Worm (Caenorhabditis elegans) whole organism, late embryonic: ENCODE data around the gene F55G11.6.

Experiments
- C08G9.2 ChIP-seq: sonication (generic microtip); optimal IDR thresholded peaks from 2 replicates; lab custom pipeline; 2016; ENCODE audit warnings: mild to moderate bottlenecking, missing genetic modification characterization, moderate library complexity, missing compliant biosample characterization
- C38D4.7 ChIP-seq: fragments of 200-800 bp; sonication (Bioruptor generic); optimal IDR thresholded peaks from 2 replicates; lab custom pipeline; 2018; ENCODE audit warnings: mild to moderate bottlenecking, missing genetic modification characterization, moderate library complexity, missing compliant biosample characterization
- F13H6.1 ChIP-seq: sonication (generic microtip); optimal IDR thresholded peaks from 2 replicates; lab custom pipeline; 2016; ENCODE audit warnings: missing genetic modification characterization, missing compliant biosample characterization
- K09A11.1 ChIP-seq: sonication (generic microtip); optimal IDR thresholded peaks from 2 replicates; lab custom pipeline; 2017; ENCODE audit warnings: antibody characterized with exemption, mild to moderate bottlenecking, missing genetic modification characterization, missing compliant biosample characterization; ENCODE audit not compliant: insufficient read depth
- T23F11.4 ChIP-seq: fragments of 200-800 bp; sonication (Bioruptor generic); optimal IDR thresholded peaks from 2 replicates; lab custom pipeline; 2018; ENCODE audit warnings: mild to moderate bottlenecking, missing genetic modification characterization, missing compliant biosample characterization
- ahr-1 ChIP-seq: sonication (generic microtip); optimal IDR thresholded peaks from 2 replicates; lab custom pipeline; 2016; ENCODE audit warnings: missing genetic modification characterization, missing compliant biosample characterization
- ama-1 ChIP-seq: fragments of 150-350 bp; optimal IDR thresholded peaks from 2 replicates; lab custom pipeline; 2014
- ceh-2 ChIP-seq: sonication (generic microtip); optimal IDR thresholded peaks from 2 replicates; lab custom pipeline; 2016; ENCODE audit warnings: missing genotype, missing genetic modification characterization, missing compliant biosample characterization
- ceh-22 ChIP-seq: sonication (generic microtip); optimal IDR thresholded peaks from 2 replicates; lab custom pipeline; 2017; ENCODE audit warnings: missing biosample characterization, missing genetic modification characterization
- ceh-24 ChIP-seq: sonication (generic microtip); optimal IDR thresholded peaks from 2 replicates; lab custom pipeline; 2016; ENCODE audit warnings: mild to moderate bottlenecking, missing genetic modification characterization, missing compliant biosample characterization
- ceh-30 ChIP-seq: fragments of 150-350 bp; optimal IDR thresholded peaks from 2 replicates; lab custom pipeline; 2014; ENCODE audit warnings: missing biosample characterization, missing genetic modification characterization
- ceh-34 ChIP-seq: sonication (generic microtip); optimal IDR thresholded peaks from 2 replicates; lab custom pipeline; 2016; ENCODE audit warnings: mild to moderate bottlenecking, missing genetic modification characterization, missing compliant biosample characterization
- ceh-45 ChIP-seq: fragments of 200-800 bp; sonication (Bioruptor generic); IDR thresholded peaks from 2 replicates; pipeline ENCODE4 v1.3.6; 2022; ENCODE audit warnings: missing genetic modification reagents, missing genetic modification characterization, missing compliant biosample characterization
- ceh-48 ChIP-seq: sonication (generic microtip); optimal IDR thresholded peaks from 2 replicates; lab custom pipeline; 2016; ENCODE audit warnings: missing genetic modification characterization, inconsistent platforms, missing compliant biosample characterization
- ceh-6 ChIP-seq: fragments of 200-800 bp; sonication (Bioruptor generic); optimal IDR thresholded peaks from 2 replicates; lab custom pipeline; 2018; ENCODE audit warnings: mild to moderate bottlenecking, missing genetic modification characterization, missing compliant biosample characterization
- dmd-4 ChIP-seq: sonication (generic microtip); optimal IDR thresholded peaks from 2 replicates; lab custom pipeline; 2016; ENCODE audit warnings: borderline replicate concordance, missing genetic modification characterization, missing compliant biosample characterization
- dve-1 ChIP-seq: sonication (generic microtip); optimal IDR thresholded peaks from 2 replicates; lab custom pipeline; 2017; ENCODE audit warnings: antibody characterized with exemption, mild to moderate bottlenecking, missing genetic modification characterization, missing compliant biosample characterization
- elt-2 ChIP-seq: sonication (generic microtip); optimal IDR thresholded peaks from 2 replicates; lab custom pipeline; 2016; ENCODE audit warnings: missing genetic modification reagents, missing genetic modification characterization, missing compliant biosample characterization
- fkh-10 ChIP-seq: fragments of 150-350 bp; optimal IDR thresholded peaks from 2 replicates; lab custom pipeline; 2014; ENCODE audit warnings: missing biosample characterization, missing genetic modification reagents, missing genetic modification characterization
- fkh-6 ChIP-seq: sonication (generic microtip); optimal IDR thresholded peaks from 2 replicates; lab custom pipeline; 2016; ENCODE audit warnings: missing genetic modification characterization, missing compliant biosample characterization
- hlh-30 ChIP-seq: sonication (generic microtip); optimal IDR thresholded peaks from 2 replicates; lab custom pipeline; 2017; ENCODE audit warnings: antibody characterized with exemption, missing genetic modification characterization, missing compliant biosample characterization; ENCODE audit not compliant: insufficient read depth
- hlh-6 ChIP-seq: sonication (generic microtip); optimal IDR thresholded peaks from 2 replicates; lab custom pipeline; 2016; ENCODE audit warnings: missing genotype, missing genetic modification characterization, missing compliant biosample characterization
- mec-3 ChIP-seq: sonication (generic microtip); optimal IDR thresholded peaks from 2 replicates; lab custom pipeline; 2016; ENCODE audit warnings: borderline replicate concordance, missing genetic modification characterization, missing compliant biosample characterization
- nhr-11 ChIP-seq: fragments of 150-350 bp; optimal IDR thresholded peaks from 2 replicates; lab custom pipeline; 2014; ENCODE audit warnings: missing biosample characterization, missing genetic modification characterization
- odd-2 ChIP-seq: sonication (generic microtip); optimal IDR thresholded peaks from 2 replicates; lab custom pipeline; 2017; ENCODE audit warnings: antibody characterized with exemption, mild to moderate bottlenecking, missing genetic modification characterization, missing compliant biosample characterization
- pag-3 ChIP-seq: sonication (generic microtip); optimal IDR thresholded peaks from 2 replicates; lab custom pipeline; 2016; ENCODE audit warnings: missing compliant biosample characterization, missing genetic modification characterization, borderline replicate concordance
- pat-9 ChIP-seq: fragments of 200-800 bp; sonication (Bioruptor generic); optimal IDR thresholded peaks from 2 replicates; lab custom pipeline; 2018; ENCODE audit warnings: mild to moderate bottlenecking, missing genetic modification characterization, moderate library complexity, missing compliant biosample characterization
- pha-2 ChIP-seq: sonication (generic microtip); optimal IDR thresholded peaks from 2 replicates; lab custom pipeline; 2017; ENCODE audit warnings: mild to moderate bottlenecking, missing genetic modification characterization, missing compliant biosample characterization
- pqm-1 ChIP-seq: sonication (generic microtip); optimal IDR thresholded peaks from 2 replicates; lab custom pipeline; 2016; ENCODE audit warnings: missing genetic modification characterization, missing compliant biosample characterization
- ref-2 ChIP-seq: sonication (generic microtip); optimal IDR thresholded peaks from 2 replicates; lab custom pipeline; 2016; ENCODE audit warnings: missing genetic modification characterization, missing compliant biosample characterization
- sdc-2 ChIP-seq: sonication (generic microtip); optimal IDR thresholded peaks from 2 replicates; lab custom pipeline; 2016; ENCODE audit warnings: missing genotype, missing genetic modification characterization, missing compliant biosample characterization
- sox-2 ChIP-seq: fragments of 200-800 bp; sonication (Bioruptor generic); IDR thresholded peaks from 2 replicates; pipeline ENCODE4 v1.3.6; 2022; ENCODE audit warnings: missing genetic modification reagents, missing genetic modification characterization, missing compliant biosample characterization
- sox-4 ChIP-seq: sonication (generic microtip); optimal IDR thresholded peaks from 2 replicates; lab custom pipeline; 2017; ENCODE audit warnings: mild to moderate bottlenecking, missing genetic modification characterization, inconsistent platforms, missing compliant biosample characterization
- tbx-7 ChIP-seq: sonication (generic microtip); optimal IDR thresholded peaks from 2 replicates; lab custom pipeline; 2016; ENCODE audit warnings: missing genotype, missing genetic modification characterization, missing compliant biosample characterization
- unc-42 ChIP-seq: sonication (generic microtip); optimal IDR thresholded peaks from 2 replicates; lab custom pipeline; 2016; ENCODE audit warnings: missing genotype, missing genetic modification characterization, missing compliant biosample characterization
- unc-55 ChIP-seq: sonication (generic microtip); optimal IDR thresholded peaks from 2 replicates; lab custom pipeline; 2017; ENCODE audit warnings: missing biosample characterization, missing genetic modification reagents, missing genetic modification characterization
- zip-5 ChIP-seq: sonication (generic microtip); optimal IDR thresholded peaks from 2 replicates; lab custom pipeline; 2016; ENCODE audit warnings: missing genetic modification characterization, missing compliant biosample characterization
- ztf-16 ChIP-seq: sonication (generic microtip); optimal IDR thresholded peaks from 2 replicates; lab custom pipeline; 2017; ENCODE audit warnings: missing genetic modification characterization, missing compliant biosample characterization

Gene F55G11.6

DNA sequence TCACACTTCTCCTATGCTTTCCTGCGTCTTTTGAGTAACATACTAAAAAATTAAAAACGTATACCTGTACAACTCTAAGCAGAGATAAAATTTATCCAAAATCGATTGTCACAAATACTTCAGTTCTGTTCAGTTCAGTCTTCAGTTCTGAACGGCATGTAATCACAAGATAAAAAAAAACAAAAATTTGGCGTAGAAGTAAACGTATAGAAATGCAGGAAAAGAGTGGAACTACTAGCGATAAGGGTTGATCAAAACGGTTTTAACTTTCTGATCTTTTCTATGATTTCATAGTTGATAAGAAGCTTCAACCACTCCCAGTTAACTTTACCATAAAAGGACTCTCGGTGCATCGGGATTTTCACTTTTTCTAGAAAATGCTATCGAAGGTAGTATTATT lies 7.2 kb downstream of the F55G11.6 start, which contains the start of gene dod-22:
dod-22 (plus strand) TSS at position 301 of the 400 bp plus-strand sequence.
- TF ChIP-seq zip-5 (no peak), fkh-6 (tag; lab: Kevin White, UChicago) (no peak), ref-2 (no peak), elt-2 (tag; lab: Kevin White, UChicago) (no peak), pat-9 (no peak), unc-42 (tag; lab: Kevin White, UChicago) (no peak), pag-3 (tag; lab: Kevin White, UChicago) (no peak)

DNA sequence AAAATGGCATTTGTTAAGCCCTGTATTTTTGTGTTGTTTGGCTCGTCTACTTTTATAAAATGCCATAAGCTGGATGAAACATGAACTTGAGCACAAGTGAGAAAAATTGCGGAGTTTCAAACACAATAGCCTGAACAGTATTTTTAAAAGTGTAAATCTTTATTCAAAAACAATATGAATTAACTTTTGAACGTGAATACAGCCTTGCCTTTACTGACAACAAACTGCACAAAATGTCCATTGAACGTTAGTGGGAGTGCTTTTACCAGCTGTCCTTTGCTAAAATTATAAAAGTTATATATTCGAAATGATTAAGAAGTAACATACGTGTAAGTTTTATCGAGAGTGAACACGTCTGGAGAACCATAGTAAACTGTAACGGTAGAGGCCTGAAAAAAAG lies 9.5 kb downstream of the F55G11.6 start:
- no peak for TF ChIP-seq ceh-2
- TF ChIP-seq unc-55 (GFP tag; lab: Kevin White, UChicago): no peak
- no peak for TF ChIP-seq ceh-48

DNA sequence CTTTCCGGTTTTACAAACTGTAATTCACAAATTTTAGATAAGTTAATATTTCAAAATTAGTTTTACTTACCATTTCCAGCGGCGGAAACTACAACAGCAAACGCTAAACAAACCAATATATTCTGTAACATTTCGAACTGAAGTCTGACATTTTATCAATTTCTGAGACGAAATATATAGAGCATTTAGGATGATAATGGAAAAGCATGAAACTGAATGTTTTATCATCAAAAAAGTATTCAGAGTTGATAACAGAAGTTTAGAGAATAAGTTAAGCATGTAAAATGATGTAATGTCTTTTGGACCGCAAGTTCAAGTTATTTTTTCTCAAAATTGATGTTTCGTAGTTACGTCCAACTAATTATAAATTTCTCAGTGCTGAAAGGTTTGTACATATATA lies 11.3 kb downstream of the F55G11.6 start, which contains the start of gene F55G11.2:
F55G11.2 (minus strand) TSS at position 149 of the 400 bp plus-strand sequence.
- TF ChIP-seq ztf-16 (tag; lab: Kevin White, UChicago): no peak
- no peak for TF ChIP-seq ceh-24
- TF ChIP-seq sox-4 (tag; lab: Kevin White, UChicago): no peak
- TF ChIP-seq ceh-30: no peak
- no peak for TF ChIP-seq ceh-22 (tag; lab: Kevin White, UChicago)
- no peak for TF ChIP-seq dmd-4 (tag; lab: Kevin White, UChicago)
- TF ChIP-seq mec-3 (tag; lab: Kevin White, UChicago): no peak
- no peak for TF ChIP-seq T23F11.4 (GFP tag; lab: Kevin White, UChicago)
- TF ChIP-seq hlh-30 (tag; lab: Kevin White, UChicago): no peak
- TF ChIP-seq unc-42 (tag; lab: Kevin White, UChicago): no peak
- no peak for TF ChIP-seq dve-1 (tag; lab: Kevin White, UChicago)
- no peak for TF ChIP-seq ahr-1
- TF ChIP-seq C08G9.2 (tag; lab: Kevin White, UChicago): no peak

- TF ChIP-seq fkh-6 (tag; lab: Kevin White, UChicago): no peak
- TF ChIP-seq elt-2 (tag; lab: Kevin White, UChicago): peak; percentile 77
These were observed 14.2 kb downstream of the F55G11.6 start for ce11 chrIV:12971994-12972520.

DNA sequence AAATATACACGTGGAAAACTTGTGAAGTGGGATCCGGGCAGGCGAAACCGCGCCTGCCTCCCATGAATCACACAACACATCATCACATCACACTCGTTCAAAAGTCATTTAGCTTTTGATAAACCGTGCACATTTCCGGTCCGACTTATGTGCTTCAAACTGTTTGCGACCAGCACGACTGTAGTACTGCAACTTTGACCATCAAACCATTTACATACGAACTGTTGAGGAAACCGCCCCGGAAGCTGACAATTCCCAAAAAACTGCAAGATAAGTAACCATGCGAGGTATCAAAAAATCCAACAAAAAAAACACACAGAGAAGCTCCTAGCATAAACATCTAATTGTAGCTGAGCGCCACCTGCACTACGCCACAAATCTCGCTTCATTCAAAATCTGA lies 14.9 kb downstream of the F55G11.6 start:
- TF ChIP-seq tbx-7 (tag; lab: Kevin White, UChicago) (no peak), sdc-2 (tag; lab: Kevin White, UChicago) (no peak), hlh-6 (tag; lab: Kevin White, UChicago) (no peak), ceh-34 (tag; lab: Kevin White, UChicago) (no peak), pha-2 (tag; lab: Kevin White, UChicago) (no peak), nhr-11 (tag; lab: Kevin White, UChicago) (no peak), unc-55 (GFP tag; lab: Kevin White, UChicago) (no peak), ceh-6 (GFP tag; lab: Kevin White, UChicago) (no peak), sox-2 (GFP tag; lab: Robert Waterston, UW) (no peak), fkh-10 (no peak), F13H6.1 (tag; lab: Kevin White, UChicago) (no peak), odd-2 (tag; lab: Kevin White, UChicago) (no peak), pqm-1 (tag; lab: Kevin White, UChicago) (no peak), ref-2 (no peak), ceh-22 (tag; lab: Kevin White, UChicago) (no peak), ceh-45 (GFP tag; lab: Robert Waterston, UW) (no peak), zip-5 (no peak), ama-1 (no peak), C38D4.7 (GFP tag; lab: Kevin White, UChicago) (no peak), K09A11.1 (tag; lab: Kevin White, UChicago) (no peak)
- TF ChIP-seq, all 69 proteins: peak for 0
